Worm (Caenorhabditis elegans) whole organism, early embryonic: ENCODE data around the gene F46B6.9.

Experiments used
- B0310.2 ChIP-seq: sonication (generic microtip); optimal IDR thresholded peaks from 2 replicates; lab custom pipeline; 2016; ENCODE audit warnings: mild to moderate bottlenecking, missing genetic modification characterization, missing compliant biosample characterization
- ama-1 ChIP-seq: fragments of 150-350 bp; optimal IDR thresholded peaks from 2 replicates; lab custom pipeline; 2014
- ets-7 ChIP-seq: sonication (generic microtip); optimal IDR thresholded peaks from 2 replicates; lab custom pipeline; 2016; ENCODE audit warnings: missing genotype, missing genetic modification characterization, missing compliant biosample characterization
- flt-1 ChIP-seq: fragments of 200-800 bp; sonication (Bioruptor generic); IDR thresholded peaks from 2 replicates; pipeline ENCODE4 v1.3.6; 2022; ENCODE audit warnings: missing genetic modification characterization, missing compliant biosample characterization
- hmg-4 ChIP-seq: fragments of 200-800 bp; sonication (Bioruptor generic); optimal IDR thresholded peaks from 2 replicates; lab custom pipeline; 2018; ENCODE audit warnings: mild to moderate bottlenecking, missing genetic modification characterization, missing compliant biosample characterization
- pes-1 ChIP-seq: fragments of 200-800 bp; sonication (Bioruptor generic); IDR thresholded peaks from 2 replicates; pipeline ENCODE4 v1.3.6; 2022; ENCODE audit warnings: missing genetic modification reagents, missing genetic modification characterization, missing compliant biosample characterization
- sea-1 ChIP-seq: fragments of 200-800 bp; sonication (Bioruptor generic); conservative IDR thresholded peaks from 2 replicates; pipeline ENCODE4 v1.3.6; 2022; ENCODE audit warnings: missing genetic modification characterization, missing compliant biosample characterization
- tbx-11 ChIP-seq: fragments of 200-800 bp; sonication (Bioruptor generic); IDR thresholded peaks from 2 replicates; pipeline ENCODE4 v1.3.6; 2022; ENCODE audit warnings: missing genetic modification characterization, missing compliant biosample characterization
- tbx-37 ChIP-seq: fragments of 200-800 bp; sonication (Bioruptor generic); conservative IDR thresholded peaks from 2 replicates; pipeline ENCODE4 v1.3.6; 2022; ENCODE audit warnings: missing genetic modification reagents, missing genetic modification characterization, missing compliant biosample characterization

DNA sequence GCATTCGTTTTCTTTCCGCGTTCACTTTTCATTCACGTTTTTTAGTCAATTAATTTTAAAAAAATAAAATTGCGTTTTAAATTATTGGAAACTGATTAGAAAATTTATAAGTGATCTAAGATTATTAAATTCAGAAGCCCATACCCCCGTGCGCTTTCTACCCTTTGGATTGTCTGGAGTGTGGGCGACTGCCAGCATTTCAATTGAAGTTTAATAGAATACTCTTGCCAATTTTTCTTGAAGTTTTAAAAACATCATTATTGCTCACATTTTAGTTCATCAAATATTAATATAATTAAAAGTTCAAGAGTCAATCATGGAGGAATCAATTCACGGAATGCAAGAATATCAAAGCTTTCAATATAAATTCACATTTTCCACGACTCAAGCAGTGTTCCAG is 44.7 kb downstream of the F46B6.9 start, which contains the start of gene sru-36:
- no peak for TF ChIP-seq tbx-11 (GFP tag; lab: Robert Waterston, UW)
- TF ChIP-seq hmg-4 (GFP tag; lab: Kevin White, UChicago) = no peak
- no peak for TF ChIP-seq ama-1 (lab: Kevin White, UChicago)
- no peak for TF ChIP-seq sea-1 (GFP tag; lab: Robert Waterston, UW)
- TF ChIP-seq ets-7 (tag; lab: Kevin White, UChicago) = no peak
- no peak for TF ChIP-seq tbx-37
- no peak for TF ChIP-seq B0310.2 (tag; lab: Kevin White, UChicago)
- TF ChIP-seq pes-1 = no peak
- no peak for TF ChIP-seq flt-1
